Fruit fly (Drosophila melanogaster): ENCODE data around the gene ND-B16.6.
A peak's percentile ranks its signal among the peaks of the same experiment; 100 is the strongest.

Gene ND-B16.6

dm6 chrX:6316858-6317474, 33.2 kb downstream of the ND-B16.6 start:
- peak; percentile 19 for TF ChIP-seq Sp1 (GFP tag; optimal IDR thresholded peaks at IDR 0.05)
- no peak for TF ChIP-seq Dif (GFP tag; optimal IDR thresholded peaks at IDR 0.05; ENCODE audit: partially characterized antibody)
- TF ChIP-seq CG32264 (GFP tag; optimal IDR thresholded peaks at IDR 0.05) = no peak
- peak; percentile 45 for TF ChIP-seq br (GFP tag; optimal IDR thresholded peaks at IDR 0.05)
- peak; percentile 3 for TF ChIP-seq OdsH (GFP tag; optimal IDR thresholded peaks at IDR 0.05)
- TF ChIP-seq psq (GFP tag; optimal IDR thresholded peaks at IDR 0.05) = peak; percentile 3
- TF ChIP-seq sv (GFP tag; optimal IDR thresholded peaks at IDR 0.05) = peak; percentile 53
- TF ChIP-seq tai (GFP tag; optimal IDR thresholded peaks at IDR 0.05) = no peak
- peak; percentile 21 for TF ChIP-seq fru (GFP tag; optimal IDR thresholded peaks at IDR 0.05)
- peak; percentile 4 for TF ChIP-seq ey (GFP tag; optimal IDR thresholded peaks at IDR 0.05)
- no peak for TF ChIP-seq Hnf4 (GFP tag; optimal IDR thresholded peaks at IDR 0.05)
- peak in 1 of 2 experiments; percentile 39 for TF ChIP-seq foxo (GFP tag; optimal IDR thresholded peaks at IDR 0.05)
- TF ChIP-seq jim (GFP tag; optimal IDR thresholded peaks at IDR 0.05) = no peak
- peak; percentile 41 for TF ChIP-seq HLH106 (tag; optimal IDR thresholded peaks at IDR 0.05)
- TF ChIP-seq h (GFP tag; optimal IDR thresholded peaks at IDR 0.05) = peak; percentile 40

- TF ChIP-seq CG9705 (GFP tag; optimal IDR thresholded peaks at IDR 0.05) = no peak
- no peak for TF ChIP-seq psq (GFP tag; optimal IDR thresholded peaks at IDR 0.05)
- TF ChIP-seq Dfd (GFP tag; optimal IDR thresholded peaks at IDR 0.05) = no peak
- TF ChIP-seq h (GFP tag; optimal IDR thresholded peaks at IDR 0.05) = no peak
- TF ChIP-seq woc (GFP tag; optimal IDR thresholded peaks at IDR 0.05) = no peak
- no peak for TF ChIP-seq CG32264 (GFP tag; optimal IDR thresholded peaks at IDR 0.05)
- TF ChIP-seq Jra (GFP tag; optimal IDR thresholded peaks at IDR 0.05) = no peak
These were observed 34.6 kb downstream of the ND-B16.6 start for dm6 chrX:6315583-6315982.

DNA sequence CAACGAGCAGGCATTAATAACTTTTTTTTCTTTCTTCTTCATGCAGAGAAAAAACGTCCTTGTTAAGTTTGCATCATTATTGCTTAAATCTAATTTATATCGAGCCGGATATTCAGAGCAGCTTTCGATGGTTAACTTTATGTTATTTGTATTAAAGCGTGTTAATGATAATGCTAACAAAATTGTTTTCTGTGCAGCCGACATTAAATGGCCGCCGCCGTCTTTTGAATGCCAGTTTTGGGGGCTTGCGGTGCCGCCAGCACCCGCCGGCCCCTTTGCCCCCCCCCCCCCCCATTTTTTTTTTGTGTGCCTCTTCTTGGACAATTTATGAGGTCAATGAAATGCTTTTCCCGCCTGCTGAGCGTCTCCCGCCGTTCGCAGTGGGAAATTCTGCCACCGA, 38.7 kb downstream of the ND-B16.6 start:
- TF ChIP-seq h (GFP tag; optimal IDR thresholded peaks at IDR 0.05) = no peak
- no peak for TF ChIP-seq sv (GFP tag; optimal IDR thresholded peaks at IDR 0.05)
- TF ChIP-seq jim (GFP tag; optimal IDR thresholded peaks at IDR 0.05) = no peak
- TF ChIP-seq woc (GFP tag; optimal IDR thresholded peaks at IDR 0.05) = no peak
- no peak for TF ChIP-seq sage (GFP tag; optimal IDR thresholded peaks at IDR 0.05)
- no peak for TF ChIP-seq Vsx2 (GFP tag; optimal IDR thresholded peaks at IDR 0.05; ENCODE audit: partially characterized antibody)
- no peak for TF ChIP-seq Rel (GFP tag; optimal IDR thresholded peaks at IDR 0.05)
- no peak for TF ChIP-seq Rel (tag; optimal IDR thresholded peaks at IDR 0.05)
- TF ChIP-seq CG9705 (GFP tag; optimal IDR thresholded peaks at IDR 0.05) = no peak
- TF ChIP-seq dsf (GFP tag; optimal IDR thresholded peaks at IDR 0.05; ENCODE audit: borderline replicate concordance) = no peak
- TF ChIP-seq Mio (GFP tag; optimal IDR thresholded peaks at IDR 0.05) = no peak
- no peak for TF ChIP-seq Jra (GFP tag; optimal IDR thresholded peaks at IDR 0.05)
- TF ChIP-seq psq (GFP tag; optimal IDR thresholded peaks at IDR 0.05) = no peak
- TF ChIP-seq usp (GFP tag; optimal IDR thresholded peaks at IDR 0.05) = no peak
- TF ChIP-seq CrebA (GFP tag; optimal IDR thresholded peaks at IDR 0.05; ENCODE audit: borderline replicate concordance) = no peak
- no peak for TF ChIP-seq N (GFP tag; optimal IDR thresholded peaks at IDR 0.05)
- no peak for TF ChIP-seq Dif (GFP tag; optimal IDR thresholded peaks at IDR 0.05; ENCODE audit: partially characterized antibody)
- no peak for TF ChIP-seq Dfd (GFP tag; optimal IDR thresholded peaks at IDR 0.05)
- TF ChIP-seq Abd-B (GFP tag; optimal IDR thresholded peaks at IDR 0.05) = no peak
- no peak for TF ChIP-seq Hr83 (GFP tag; optimal IDR thresholded peaks at IDR 0.05; ENCODE audit: poor library complexity, severe bottlenecking)
- TF ChIP-seq br (GFP tag; optimal IDR thresholded peaks at IDR 0.05) = no peak

DNA sequence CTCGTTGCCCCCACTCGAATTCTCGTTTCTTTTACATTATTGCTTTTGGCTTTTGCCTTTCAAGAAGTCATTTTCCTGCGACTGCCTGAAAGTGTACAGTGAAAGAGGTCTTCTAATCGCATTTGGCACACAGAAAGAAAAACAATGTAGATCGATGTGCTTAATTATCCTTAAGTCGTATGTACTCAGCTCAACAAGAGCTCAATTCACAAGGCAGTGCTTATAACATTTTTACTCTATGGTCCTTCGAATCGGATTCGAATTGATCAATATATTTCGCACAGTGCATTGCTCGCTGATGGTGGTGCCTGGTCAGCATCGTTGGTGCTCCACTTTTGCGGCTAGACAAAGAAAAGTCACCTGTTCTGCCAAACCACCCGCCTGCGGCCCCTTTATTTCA, 39.8 kb downstream of the ND-B16.6 start:
- TF ChIP-seq dmrt93B (GFP tag; optimal IDR thresholded peaks at IDR 0.05) = no peak
- TF ChIP-seq Abd-B (GFP tag; optimal IDR thresholded peaks at IDR 0.05) = no peak
- no peak for TF ChIP-seq foxo (GFP tag; optimal IDR thresholded peaks at IDR 0.05)
- no peak for TF ChIP-seq sv (GFP tag; optimal IDR thresholded peaks at IDR 0.05)
- TF ChIP-seq usp (GFP tag; optimal IDR thresholded peaks at IDR 0.05) = no peak
- no peak for TF ChIP-seq br (GFP tag; optimal IDR thresholded peaks at IDR 0.05)
- TF ChIP-seq dsf (GFP tag; optimal IDR thresholded peaks at IDR 0.05; ENCODE audit: borderline replicate concordance) = no peak
- no peak for TF ChIP-seq OdsH (GFP tag; optimal IDR thresholded peaks at IDR 0.05)
- TF ChIP-seq psq (GFP tag; optimal IDR thresholded peaks at IDR 0.05) = no peak
- no peak for TF ChIP-seq rgr (GFP tag; optimal IDR thresholded peaks at IDR 0.05)
- TF ChIP-seq Hr78 (GFP tag; optimal IDR thresholded peaks at IDR 0.05) = no peak
- TF ChIP-seq CG9705 (GFP tag; optimal IDR thresholded peaks at IDR 0.05) = no peak
- TF ChIP-seq tai (GFP tag; optimal IDR thresholded peaks at IDR 0.05) = no peak
- TF ChIP-seq jim (GFP tag; optimal IDR thresholded peaks at IDR 0.05) = no peak

All from whole organism, wandering third instar larva.